Worm (Caenorhabditis elegans): ENCODE data around the gene Y55B1AR.2.

DNA sequence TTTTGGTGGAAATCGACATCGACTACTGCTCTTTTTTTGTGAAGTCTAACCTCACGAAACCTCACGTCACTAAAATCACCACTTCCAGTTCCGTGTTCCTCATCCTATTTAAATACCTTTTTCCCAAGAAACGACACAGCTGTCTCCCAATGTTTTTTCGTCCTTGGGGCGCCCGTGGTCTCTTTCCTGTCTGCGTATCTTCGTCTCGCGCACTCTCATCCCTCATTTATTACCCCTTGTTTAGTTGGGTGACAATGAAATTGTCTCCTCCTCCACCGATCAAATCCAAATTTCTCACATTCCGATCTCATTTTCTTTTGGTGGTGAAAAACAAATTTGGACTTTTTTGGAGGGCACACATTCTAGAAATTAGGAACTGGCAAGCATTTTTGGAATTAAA, 33.8 kb downstream of the Y55B1AR.2 start:
- TF ChIP-seq dsc-1 (tag; optimal IDR thresholded peaks at IDR 0.05) (no peak), snpc-4 (tag; optimal IDR thresholded peaks at IDR 0.05) (no peak), dpl-1 (GFP tag; optimal IDR thresholded peaks at IDR 0.05) (no peak), alr-1 (tag; optimal IDR thresholded peaks at IDR 0.05; ENCODE audit: borderline replicate concordance) (no peak), lsy-2 (tag; optimal IDR thresholded peaks at IDR 0.05) (peak in 1 of 2 experiments; percentile 22), nhr-28 (tag; optimal IDR thresholded peaks at IDR 0.05) (no peak)

Data from whole organism, L1 larva.